Worm (Caenorhabditis elegans): ENCODE results near the gene lgc-7.
A peak's percentile ranks its signal among the peaks of the same experiment; 100 is the strongest.

Gene lgc-7

DNA sequence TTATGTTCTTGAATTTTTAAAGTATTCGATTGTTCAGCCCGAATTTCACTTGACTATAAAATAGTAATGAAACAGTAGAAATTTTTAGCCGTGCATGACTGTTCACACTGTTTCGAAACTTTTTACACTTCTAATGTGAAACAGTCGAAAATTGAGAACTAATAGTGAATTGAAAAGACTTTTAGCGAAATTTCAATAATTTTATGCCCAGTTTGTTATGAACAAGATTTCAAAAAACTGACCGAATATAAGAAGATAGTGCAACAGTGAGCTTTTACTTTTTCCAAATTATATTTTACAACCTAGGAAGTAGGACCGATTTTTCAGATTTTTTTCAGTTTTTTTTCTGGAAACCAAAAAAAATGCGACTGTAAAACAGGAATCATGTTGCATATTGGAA is 4.4 kb upstream of the lgc-7 start:
- TF ChIP-seq snpc-1.2 (GFP tag; IDR thresholded peaks at IDR 0.05) (peak; percentile 65), lin-1 (GFP tag; IDR thresholded peaks at IDR 0.05) (no peak), lim-7 (GFP tag; IDR thresholded peaks at IDR 0.05) (no peak)

DNA sequence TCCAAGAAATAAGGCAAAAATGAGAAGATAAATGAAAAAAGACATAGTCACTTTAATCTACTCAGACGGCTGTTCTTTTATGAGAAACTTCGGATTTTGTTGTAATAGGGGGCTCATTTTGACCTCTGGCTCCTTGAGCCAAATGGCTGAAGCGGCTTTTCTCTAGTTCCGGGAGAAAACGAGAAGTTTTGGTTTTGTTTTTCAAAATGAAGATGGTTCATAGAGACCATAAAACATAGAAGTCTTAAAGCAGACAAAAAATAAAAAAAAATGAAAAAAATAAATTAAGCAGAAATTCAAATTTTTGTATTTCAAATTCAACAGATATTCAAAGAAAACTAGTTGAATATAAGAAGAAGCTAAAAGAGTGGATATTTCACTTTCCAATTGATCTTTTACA is 3.1 kb upstream of the lgc-7 start, which contains the start of gene Y57G11C.41:
Gene Y57G11C.41, minus strand, starts transcription at position 101 of the 400 bp plus-strand sequence.
- TF ChIP-seq saeg-2 (GFP tag; IDR thresholded peaks at IDR 0.05) (no peak), fos-1 (tag; optimal IDR thresholded peaks at IDR 0.05) (no peak), lin-13 (GFP tag; optimal IDR thresholded peaks at IDR 0.05) (no peak), egl-27 (tag; optimal IDR thresholded peaks at IDR 0.05) (no peak), Y105C5A.15 (GFP tag; IDR thresholded peaks at IDR 0.05) (no peak), nhr-11 (tag; optimal IDR thresholded peaks at IDR 0.05) (no peak), arid-1 (GFP tag; conservative IDR thresholded peaks at IDR 0.05) (no peak), ceh-20 (GFP tag; IDR thresholded peaks at IDR 0.05) (no peak), lin-38 (GFP tag; IDR thresholded peaks at IDR 0.05) (no peak)

DNA sequence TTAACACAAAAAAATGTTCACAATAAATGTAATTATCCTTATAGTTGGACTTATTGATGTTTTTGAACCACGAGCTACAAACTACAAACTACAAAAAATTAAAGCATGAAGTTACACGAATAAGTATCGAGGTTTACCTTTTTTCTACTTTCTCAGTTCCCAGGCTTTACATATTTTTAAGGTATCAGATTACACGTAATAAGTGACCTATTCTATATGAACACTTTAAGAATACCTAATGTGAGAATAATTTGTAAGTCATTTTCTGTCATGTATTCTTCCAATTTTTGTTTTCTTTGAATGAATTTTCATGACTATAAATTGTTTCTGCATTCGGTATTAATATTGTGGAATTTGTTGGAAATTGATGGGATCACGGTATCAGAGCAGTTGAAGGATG is 6.1 kb downstream of the lgc-7 start, which contains the start of gene lgc-8:
Gene lgc-8, plus strand, starts transcription at position 301 of the 400 bp plus-strand sequence.
- TF ChIP-seq Y48G9A.11 (GFP tag; IDR thresholded peaks at IDR 0.05) (no peak), lin-38 (GFP tag; IDR thresholded peaks at IDR 0.05) (no peak), sdz-12 (GFP tag; optimal IDR thresholded peaks at IDR 0.05) (no peak), daf-8 (GFP tag; IDR thresholded peaks at IDR 0.05) (no peak), zip-2 (tag; optimal IDR thresholded peaks at IDR 0.05) (no peak), dpl-1 (GFP tag; optimal IDR thresholded peaks at IDR 0.05) (no peak), nhr-25 (tag; optimal IDR thresholded peaks at IDR 0.05; ENCODE audit: borderline replicate concordance, insufficient read depth) (no peak), spr-1 (tag; optimal IDR thresholded peaks at IDR 0.05) (no peak), snpc-4 (tag; optimal IDR thresholded peaks at IDR 0.05) (no peak), lir-3 (tag; optimal IDR thresholded peaks at IDR 0.05) (no peak), nhr-42 (GFP tag; IDR thresholded peaks at IDR 0.05) (no peak)

- TF ChIP-seq daf-19 (GFP tag; conservative IDR thresholded peaks at IDR 0.05) (no peak), ctbp-1 (GFP tag; IDR thresholded peaks at IDR 0.05) (no peak), nhr-6 (tag; optimal IDR thresholded peaks at IDR 0.05) (no peak), daf-8 (GFP tag; IDR thresholded peaks at IDR 0.05) (no peak), jun-1 (tag; optimal IDR thresholded peaks at IDR 0.05) (no peak), ZK546.5 (tag; optimal IDR thresholded peaks at IDR 0.05) (no peak), lin-13 (GFP tag; optimal IDR thresholded peaks at IDR 0.05) (no peak), unc-130 (GFP tag; optimal IDR thresholded peaks at IDR 0.05) (no peak), dmd-9 (GFP tag; IDR thresholded peaks at IDR 0.05) (no peak), ceh-82 (tag; optimal IDR thresholded peaks at IDR 0.05) (no peak), dve-1 (tag; optimal IDR thresholded peaks at IDR 0.05; ENCODE audit: insufficient read depth) (no peak), pqm-1 (tag; optimal IDR thresholded peaks at IDR 0.05) (no peak), ceh-62 (tag; optimal IDR thresholded peaks at IDR 0.05) (no peak), nhr-11 (tag; optimal IDR thresholded peaks at IDR 0.05) (no peak), ztf-11 (tag; optimal IDR thresholded peaks at IDR 0.05) (no peak), madf-5 (GFP tag; IDR thresholded peaks at IDR 0.05) (no peak), zag-1 (tag; optimal IDR thresholded peaks at IDR 0.05) (no peak), mdl-1 (tag; optimal IDR thresholded peaks at IDR 0.05) (no peak), spr-3 (GFP tag; optimal IDR thresholded peaks at IDR 0.05) (no peak), lin-29 (GFP tag; IDR thresholded peaks at IDR 0.05) (no peak)
These were observed 18.8 kb downstream of the lgc-7 start, which contains the start of gene Y57G11C.42 for ce11 chrIV:14728225-14728624. TSS of gene Y57G11C.42 (plus strand) at chrIV:14728525.
